Worm (Caenorhabditis elegans) whole organism, mixed stage, embryonic: ENCODE measurements around the gene nhr-72.

ENCODE experiments used
- M03D4.4 ChIP-seq: sonication (generic microtip); optimal IDR thresholded peaks from 2 replicates; lab custom pipeline; 2017; ENCODE audit warnings: mild to moderate bottlenecking, missing genetic modification characterization, missing compliant biosample characterization
- bed-3 ChIP-seq: fragments of 200-800 bp; sonication (Bioruptor generic); optimal IDR thresholded peaks from 3 replicates; lab custom pipeline; 2018; ENCODE audit warnings: mild to moderate bottlenecking, missing genetic modification characterization, moderate library complexity, missing compliant biosample characterization
- blmp-1 ChIP-seq: fragments of 150-350 bp; optimal IDR thresholded peaks from 2 replicates; lab custom pipeline; 2014; ENCODE audit warnings: missing biosample characterization, missing genetic modification characterization
- ceh-43 ChIP-seq: fragments of 200-800 bp; sonication (Bioruptor generic); optimal IDR thresholded peaks from 2 replicates; lab custom pipeline; 2018; ENCODE audit warnings: mild to moderate bottlenecking, missing genetic modification characterization, moderate library complexity, missing compliant biosample characterization
- ceh-83 ChIP-seq: fragments of 200-800 bp; sonication (Bioruptor generic); optimal IDR thresholded peaks from 2 replicates; lab custom pipeline; 2018; ENCODE audit warnings: mild to moderate bottlenecking, missing genetic modification characterization, missing compliant biosample characterization
- ces-1 ChIP-seq: fragments of 150-350 bp; optimal IDR thresholded peaks from 2 replicates; lab custom pipeline; 2014; ENCODE audit warnings: missing biosample characterization, missing genetic modification reagents, missing genetic modification characterization
- cnd-1 ChIP-seq: fragments of 200-800 bp; sonication (Bioruptor generic); optimal IDR thresholded peaks from 2 replicates; lab custom pipeline; 2018; ENCODE audit warnings: mild to moderate bottlenecking, missing genetic modification characterization, missing compliant biosample characterization
- drap-1 ChIP-seq: fragments of 200-800 bp; sonication (Bioruptor generic); optimal IDR thresholded peaks from 3 replicates; lab custom pipeline; 2018; ENCODE audit warnings: mild to moderate bottlenecking, missing genetic modification characterization, missing compliant biosample characterization
- elt-1 ChIP-seq: sonication (generic microtip); optimal IDR thresholded peaks from 2 replicates; lab custom pipeline; 2017; ENCODE audit warnings: missing genetic modification characterization, mild to moderate bottlenecking, missing compliant biosample characterization, antibody characterized with exemption, moderate library complexity, borderline replicate concordance; ENCODE audit not compliant: insufficient read depth
- elt-3 ChIP-seq: fragments of 150-350 bp; optimal IDR thresholded peaks from 2 replicates; lab custom pipeline; 2014; ENCODE audit warnings: missing biosample characterization, missing genetic modification characterization
- flh-1 ChIP-seq: fragments of 200-800 bp; sonication (Bioruptor generic); optimal IDR thresholded peaks from 2 replicates; lab custom pipeline; 2018; ENCODE audit warnings: mild to moderate bottlenecking, missing genetic modification characterization, moderate library complexity, missing compliant biosample characterization
- ham-2 ChIP-seq: fragments of 200-800 bp; sonication (Bioruptor generic); optimal IDR thresholded peaks from 2 replicates; lab custom pipeline; 2018; ENCODE audit warnings: mild to moderate bottlenecking, missing genetic modification characterization, missing compliant biosample characterization
- lin-13 ChIP-seq: fragments of 150-350 bp; optimal IDR thresholded peaks from 2 replicates; lab custom pipeline; 2014; ENCODE audit warnings: missing biosample characterization, missing genetic modification characterization
- lin-32 ChIP-seq: fragments of 200-800 bp; sonication (Bioruptor generic); optimal IDR thresholded peaks from 2 replicates; lab custom pipeline; 2018; ENCODE audit warnings: mild to moderate bottlenecking, missing genetic modification characterization, missing compliant biosample characterization
- lsy-2 ChIP-seq: fragments of 150-350 bp; optimal IDR thresholded peaks from 2 replicates; lab custom pipeline; 2014; ENCODE audit warnings: missing biosample characterization, missing genetic modification characterization
- mab-5 ChIP-seq: fragments of 150-350 bp; optimal IDR thresholded peaks from 2 replicates; lab custom pipeline; 2014; ENCODE audit warnings: missing biosample characterization, missing genetic modification characterization
- nhr-12 ChIP-seq: fragments of 150-350 bp; optimal IDR thresholded peaks from 2 replicates; lab custom pipeline; 2014; ENCODE audit warnings: missing biosample characterization, missing genetic modification characterization
- nhr-2 ChIP-seq: fragments of 150-350 bp; optimal IDR thresholded peaks from 2 replicates; lab custom pipeline; 2014; ENCODE audit warnings: missing biosample characterization, missing genetic modification characterization
- nhr-237 ChIP-seq: fragments of 150-350 bp; optimal IDR thresholded peaks from 2 replicates; lab custom pipeline; 2014; ENCODE audit warnings: missing biosample characterization, missing genetic modification characterization
- nhr-28 ChIP-seq: fragments of 150-350 bp; optimal IDR thresholded peaks from 2 replicates; lab custom pipeline; 2014; ENCODE audit warnings: missing biosample characterization, missing genetic modification characterization
- nhr-76 ChIP-seq: sonication (generic microtip); optimal IDR thresholded peaks from 2 replicates; lab custom pipeline; 2017; ENCODE audit warnings: missing biosample characterization, missing genetic modification characterization
- pha-4 ChIP-seq: fragments of 150-350 bp; optimal IDR thresholded peaks from 2 replicates; lab custom pipeline; 2018; ENCODE audit warnings: missing biosample characterization, missing genetic modification reagents, missing genetic modification characterization
- sem-2 ChIP-seq: fragments of 200-800 bp; sonication (Bioruptor generic); optimal IDR thresholded peaks from 2 replicates; lab custom pipeline; 2018; ENCODE audit warnings: mild to moderate bottlenecking, missing genetic modification characterization, missing compliant biosample characterization
- snpc-4 ChIP-seq: fragments of 150-350 bp; optimal IDR thresholded peaks from 2 replicates; lab custom pipeline; 2014; ENCODE audit warnings: missing biosample characterization, missing genetic modification characterization
- tbx-8 ChIP-seq: fragments of 200-800 bp; sonication (Bioruptor generic); optimal IDR thresholded peaks from 2 replicates; lab custom pipeline; 2018; ENCODE audit warnings: mild to moderate bottlenecking, missing genetic modification characterization, moderate library complexity, missing compliant biosample characterization
- unc-62 ChIP-seq: fragments of 150-350 bp; optimal IDR thresholded peaks from 2 replicates; lab custom pipeline; 2014; ENCODE audit warnings: missing biosample characterization, missing genetic modification reagents, missing genetic modification characterization
- zip-8 ChIP-seq: fragments of 150-350 bp; optimal IDR thresholded peaks from 2 replicates; lab custom pipeline; 2014; ENCODE audit warnings: missing biosample characterization, missing genetic modification characterization
- ztf-11 ChIP-seq: fragments of 150-350 bp; optimal IDR thresholded peaks from 2 replicates; lab custom pipeline; 2014; ENCODE audit warnings: missing biosample characterization, missing genetic modification characterization

The nhr-72 gene

DNA sequence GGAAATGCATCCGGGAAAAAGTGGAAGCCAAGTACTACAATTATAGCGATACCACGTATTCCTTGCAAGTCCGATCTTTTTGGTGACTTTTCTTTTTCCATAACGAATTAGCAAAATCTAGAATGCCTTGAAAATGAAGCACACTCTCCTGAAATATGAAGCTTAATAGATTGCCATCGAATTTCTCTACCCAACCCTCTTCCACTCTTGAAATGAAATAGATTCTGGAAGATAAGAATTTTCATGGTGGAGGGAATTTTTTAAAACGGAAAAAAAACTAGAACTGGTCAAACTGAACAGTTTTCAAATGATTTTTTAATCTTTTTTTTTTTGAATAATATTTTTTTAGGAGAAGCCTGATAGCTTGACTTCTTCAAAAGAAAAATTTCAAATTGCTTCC is 10.3 kb upstream of the nhr-72 start, which contains the start of gene oac-11:
TSS of gene oac-11 (minus strand) at position 101 of the 400 bp plus-strand sequence.
- TF ChIP-seq zip-8 (tag; lab: Kevin White, UChicago) (no peak), nhr-12 (tag; lab: Kevin White, UChicago) (no peak), ceh-83 (no peak), snpc-4 (no peak), drap-1 (GFP tag; lab: Kevin White, UChicago) (no peak), nhr-76 (tag; lab: Kevin White, UChicago) (no peak), flh-1 (GFP tag; lab: Kevin White, UChicago) (no peak), ceh-43 (GFP tag; lab: Kevin White, UChicago) (no peak), sem-2 (no peak)

- no peak for TF ChIP-seq cnd-1
- TF ChIP-seq sem-2 = no peak
- no peak for TF ChIP-seq zip-8 (tag; lab: Kevin White, UChicago)
- TF ChIP-seq nhr-76 (tag; lab: Kevin White, UChicago) = no peak
- TF ChIP-seq lsy-2 (tag; lab: Kevin White, UChicago) = no peak
- no peak for TF ChIP-seq ztf-11 (tag; lab: Kevin White, UChicago)
These were observed 2.1 kb upstream of the nhr-72 start, which contains the start of gene nhr-257 for ce11 chrII:3852654-3853053. TSS of gene nhr-257 (plus strand) at chrII:3852954.

DNA sequence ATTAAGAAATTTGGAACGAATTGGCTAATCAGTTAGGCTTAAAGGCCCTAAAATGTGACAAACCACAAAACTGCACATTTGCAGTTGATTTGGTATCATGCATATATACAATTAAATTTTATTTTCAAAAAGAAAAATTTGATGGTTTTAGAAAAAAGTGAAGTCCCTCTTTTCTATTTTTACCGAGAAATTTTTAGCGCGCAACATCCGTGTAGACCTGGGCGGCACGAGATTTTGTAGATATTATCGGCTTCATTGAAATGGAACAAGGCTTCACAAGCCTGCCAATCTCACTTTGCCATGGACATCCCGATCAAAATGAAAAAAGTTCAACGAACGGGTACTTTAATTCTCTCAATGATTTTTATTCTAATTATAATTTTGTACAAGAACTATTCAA is 4.5 kb downstream of the nhr-72 start, which contains the start of gene C17A2.2:
TSS of gene C17A2.2 (plus strand) at position 301 of the 400 bp plus-strand sequence.
- TF ChIP-seq nhr-237 (tag; lab: Kevin White, UChicago) (no peak), unc-62 (GFP tag; lab: Kevin White, UChicago) (no peak), blmp-1 (tag; lab: Kevin White, UChicago) (no peak)
- TF ChIP-seq, all 35 proteins: peak for 0

- TF ChIP-seq elt-1 (tag; lab: Kevin White, UChicago) = peak; percentile 36
- TF ChIP-seq ces-1 (GFP tag; lab: Kevin White, UChicago) = no peak
These were observed 7.2 kb downstream of the nhr-72 start, which contains the start of the genes C17A2.7 and C17A2.3 for ce11 chrII:3843305-3843704. TSS of gene C17A2.7 (minus strand) at chrII:3843405. TSS of gene C17A2.3 (plus strand) at chrII:3843609.

DNA sequence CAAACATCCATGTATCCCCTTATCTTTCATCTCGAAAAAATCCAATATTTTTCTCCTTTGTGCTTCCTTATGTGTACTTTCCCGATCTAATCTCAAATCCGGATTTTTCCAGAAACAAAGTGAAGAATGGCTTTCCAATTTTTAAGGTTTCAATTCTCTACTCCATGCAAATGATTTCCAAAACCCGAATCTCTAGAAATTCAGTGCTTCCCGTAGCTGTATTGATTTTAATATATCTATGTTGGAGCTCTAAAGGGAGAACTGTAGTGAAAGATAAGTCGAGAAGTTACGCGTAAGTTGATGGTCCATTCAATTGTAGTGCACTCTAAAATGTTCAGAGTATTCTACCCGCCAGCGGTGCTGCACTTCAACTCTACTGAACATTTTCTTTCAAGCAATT is 11.0 kb downstream of the nhr-72 start, which contains the start of gene C17A2.4:
TSS of gene C17A2.4 (plus strand) at position 301 of the 400 bp plus-strand sequence.
- no peak for TF ChIP-seq ceh-43 (GFP tag; lab: Kevin White, UChicago)
- TF ChIP-seq nhr-2 = no peak
- no peak for TF ChIP-seq sem-2
- TF ChIP-seq pha-4 (tag; lab: Kevin White, UChicago) = no peak
- no peak for TF ChIP-seq bed-3 (GFP tag; lab: Kevin White, UChicago)
- TF ChIP-seq mab-5 (tag; lab: Kevin White, UChicago) = no peak
- no peak for TF ChIP-seq nhr-237 (tag; lab: Kevin White, UChicago)
- TF ChIP-seq blmp-1 (tag; lab: Kevin White, UChicago) = no peak
- no peak for TF ChIP-seq lsy-2 (tag; lab: Kevin White, UChicago)
- no peak for TF ChIP-seq nhr-76 (tag; lab: Kevin White, UChicago)
- TF ChIP-seq cnd-1 = no peak

DNA sequence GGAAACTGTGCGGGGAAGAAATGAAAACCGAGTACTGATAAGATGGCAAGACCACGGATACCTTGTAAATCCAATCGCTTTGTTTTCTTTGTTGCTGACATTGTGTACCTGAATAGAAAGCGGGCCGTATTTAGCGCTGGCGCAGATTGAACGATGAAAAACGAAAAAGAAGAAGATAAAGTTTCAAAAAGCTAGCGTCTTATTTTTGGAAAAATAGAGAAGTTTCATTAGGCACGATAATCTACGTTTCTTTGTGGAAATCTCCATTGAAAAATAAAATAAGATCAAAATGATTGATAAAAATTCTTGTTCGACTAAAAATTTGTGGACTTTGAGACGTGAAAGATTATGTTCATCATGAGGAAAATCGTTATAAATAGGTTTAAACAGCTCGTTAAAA is 14.6 kb downstream of the nhr-72 start, which contains the start of gene oac-4:
TSS of gene oac-4 (minus strand) at position 101 of the 400 bp plus-strand sequence.
- TF ChIP-seq cnd-1 (no peak), lin-32 (GFP tag; lab: Kevin White, UChicago) (no peak), M03D4.4 (no peak), lin-13 (no peak), drap-1 (GFP tag; lab: Kevin White, UChicago) (no peak), ham-2 (no peak), nhr-28 (tag; lab: Kevin White, UChicago) (no peak), zip-8 (tag; lab: Kevin White, UChicago) (no peak), tbx-8 (GFP tag; lab: Kevin White, UChicago) (no peak), blmp-1 (tag; lab: Kevin White, UChicago) (no peak), bed-3 (GFP tag; lab: Kevin White, UChicago) (no peak), elt-3 (tag; lab: Kevin White, UChicago) (no peak), elt-1 (tag; lab: Kevin White, UChicago) (no peak)
